Worm (Caenorhabditis elegans) whole organism, midembryonic: ENCODE measurements around the gene scc-2.

ENCODE experiments used
- T22C8.4 ChIP-seq: fragments of 200-800 bp; sonication (Bioruptor generic); IDR thresholded peaks from 2 replicates; pipeline ENCODE4 v1.3.6; 2022; ENCODE audit warnings: missing genetic modification characterization, missing compliant biosample characterization
- flt-1 ChIP-seq: fragments of 200-800 bp; sonication (Bioruptor generic); IDR thresholded peaks from 2 replicates; pipeline ENCODE4 v1.3.6; 2022; ENCODE audit warnings: missing genetic modification characterization, missing compliant biosample characterization

DNA sequence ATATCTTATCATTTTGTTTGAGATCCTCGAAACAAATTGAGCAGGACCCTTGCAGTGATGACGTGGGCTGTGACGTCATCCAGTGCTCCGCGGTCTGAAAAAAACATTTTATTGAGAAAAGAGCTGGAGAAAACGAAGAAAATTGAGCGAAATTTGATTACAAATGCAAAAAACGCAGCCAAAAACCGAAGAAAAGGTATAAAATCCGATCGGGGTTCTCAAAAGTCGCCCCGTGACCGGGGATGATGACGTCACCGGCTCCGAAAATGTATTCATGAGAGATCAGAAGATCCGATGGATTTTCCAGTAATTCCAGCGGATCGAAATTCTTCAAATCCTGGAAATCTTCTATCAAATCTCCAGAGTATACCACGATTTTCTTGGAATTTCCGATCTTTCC lies 19.0 kb upstream of the scc-2 start, which contains the start of gene trul-1:
- TF ChIP-seq T22C8.4 (GFP tag; lab: Robert Waterston, UW) (no peak), flt-1 (GFP tag; lab: Robert Waterston, UW) (no peak)
